Fruit fly (Drosophila melanogaster) whole organism, wandering third instar larva: ENCODE data around the gene CG9801.

ENCODE experiments used
- Jra ChIP-seq: sonication (Bioruptor generic); optimal IDR thresholded peaks from 2 replicates; lab custom pipeline; 2016; ENCODE audit warnings: missing biosample characterization, missing genetic modification characterization
- brk ChIP-seq: fragments of 200-800 bp; sonication (Bioruptor generic); optimal IDR thresholded peaks from 2 replicates; lab custom pipeline; 2016; ENCODE audit warnings: missing biosample characterization, mild to moderate bottlenecking, missing genetic modification characterization
- h ChIP-seq: fragments of 200-800 bp; sonication (Bioruptor generic); optimal IDR thresholded peaks from 3 replicates; lab custom pipeline; 2016; ENCODE audit warnings: missing biosample characterization, mild to moderate bottlenecking, missing genetic modification characterization
- lola ChIP-seq: fragments of >200 bp; optimal IDR thresholded peaks from 2 replicates; lab custom pipeline; 2017; ENCODE audit warnings: missing biosample characterization, missing genetic modification characterization
- pan ChIP-seq: fragments of >200 bp; optimal IDR thresholded peaks from 2 replicates; lab custom pipeline; 2017
- woc ChIP-seq: sonication (Bioruptor generic); optimal IDR thresholded peaks from 2 replicates; lab custom pipeline; 2016; ENCODE audit warnings: missing biosample characterization, mild to moderate bottlenecking, missing genetic modification characterization

dm6 chr3R:8707166-8707565, 40.3 kb downstream of the CG9801 start:
- no peak for TF ChIP-seq woc (GFP tag; lab: Kevin White, UChicago)
- TF ChIP-seq brk (GFP tag; lab: Kevin White, UChicago): no peak
- no peak for TF ChIP-seq pan (lab: Kevin White, UChicago)
- no peak for TF ChIP-seq lola (GFP tag; lab: Kevin White, UChicago)
- TF ChIP-seq Jra (GFP tag; lab: Kevin White, UChicago): no peak
- TF ChIP-seq h (GFP tag; lab: Kevin White, UChicago): no peak
